Worm (Caenorhabditis elegans): ENCODE data around the gene mpst-1.
"Not testable (repeated sequence)": the region's sequence is repeated elsewhere in the genome, so short reads cannot be mapped to it uniquely, and the experiment has no call there.

Gene mpst-1

ce11 chrV:11823978-11824377 is 2.9 kb downstream of the mpst-1 start (continued):
- TF ChIP-seq bed-1 (GFP tag; IDR thresholded peaks at IDR 0.05), result no peak
- no peak for TF ChIP-seq sdz-38 (tag; optimal IDR thresholded peaks at IDR 0.05)
- no peak for TF ChIP-seq ccch-3 (GFP tag; optimal IDR thresholded peaks at IDR 0.05)
- no peak for TF ChIP-seq fkh-3 (tag; optimal IDR thresholded peaks at IDR 0.05)
- no peak; the same call in 1 of the 2 replicates for TF ChIP-seq madf-6 (GFP tag; IDR thresholded peaks at IDR 0.05)
- no peak for TF ChIP-seq zim-3 (tag; optimal IDR thresholded peaks at IDR 0.05)
- no peak for TF ChIP-seq cebp-1 (GFP tag; IDR thresholded peaks at IDR 0.05)
- TF ChIP-seq cebp-1 (tag; optimal IDR thresholded peaks at IDR 0.05), result peak; percentile 72
- TF ChIP-seq akir-1 (GFP tag; optimal IDR thresholded peaks at IDR 0.05), result no peak
- no peak for TF ChIP-seq bed-2 (GFP tag; IDR thresholded peaks at IDR 0.05)
- TF ChIP-seq F33H1.4 (GFP tag; IDR thresholded peaks at IDR 0.05), result no peak
- no peak for TF ChIP-seq dpff-1 (tag; optimal IDR thresholded peaks at IDR 0.05)
- no peak for TF ChIP-seq attf-6 (GFP tag; IDR thresholded peaks at IDR 0.05)
- no peak for TF ChIP-seq Y67H2A.10 (GFP tag; conservative IDR thresholded peaks at IDR 0.05)
- TF ChIP-seq D2030.7 (GFP tag; IDR thresholded peaks at IDR 0.05), result no peak
- TF ChIP-seq rec-8 (tag; optimal IDR thresholded peaks at IDR 0.05), result no peak
- no peak for TF ChIP-seq nfya-2 (GFP tag; IDR thresholded peaks at IDR 0.05)
- no peak for TF ChIP-seq ceh-79 (tag; optimal IDR thresholded peaks at IDR 0.05)
- TF ChIP-seq hmg-20 (GFP tag; IDR thresholded peaks at IDR 0.05), result no peak
- no peak for TF ChIP-seq B0261.1 (tag; optimal IDR thresholded peaks at IDR 0.05)
- no peak for TF ChIP-seq dpl-1 (GFP tag; optimal IDR thresholded peaks at IDR 0.05)
- TF ChIP-seq hrde-1 (tag; optimal IDR thresholded peaks at IDR 0.05; ENCODE audit: borderline replicate concordance), result no peak
- no peak for TF ChIP-seq aptf-3 (GFP tag; IDR thresholded peaks at IDR 0.05)
- TF ChIP-seq F39B2.1 (GFP tag; IDR thresholded peaks at IDR 0.05), result no peak
- TF ChIP-seq zfh-2 (GFP tag; conservative IDR thresholded peaks at IDR 0.05), result no peak
- TF ChIP-seq nhr-27 (tag; optimal IDR thresholded peaks at IDR 0.05), result no peak
- peak; percentile 53 for TF ChIP-seq atf-7 (tag; optimal IDR thresholded peaks at IDR 0.05)
- TF ChIP-seq snpc-4 (GFP tag; optimal IDR thresholded peaks at IDR 0.05), result no peak
- peak in 2 of 4 experiments; percentile 17 to 22 for TF ChIP-seq snpc-4 (tag; optimal IDR thresholded peaks at IDR 0.05)
- TF ChIP-seq ceh-27 (GFP tag; optimal IDR thresholded peaks at IDR 0.05), result no peak

DNA sequence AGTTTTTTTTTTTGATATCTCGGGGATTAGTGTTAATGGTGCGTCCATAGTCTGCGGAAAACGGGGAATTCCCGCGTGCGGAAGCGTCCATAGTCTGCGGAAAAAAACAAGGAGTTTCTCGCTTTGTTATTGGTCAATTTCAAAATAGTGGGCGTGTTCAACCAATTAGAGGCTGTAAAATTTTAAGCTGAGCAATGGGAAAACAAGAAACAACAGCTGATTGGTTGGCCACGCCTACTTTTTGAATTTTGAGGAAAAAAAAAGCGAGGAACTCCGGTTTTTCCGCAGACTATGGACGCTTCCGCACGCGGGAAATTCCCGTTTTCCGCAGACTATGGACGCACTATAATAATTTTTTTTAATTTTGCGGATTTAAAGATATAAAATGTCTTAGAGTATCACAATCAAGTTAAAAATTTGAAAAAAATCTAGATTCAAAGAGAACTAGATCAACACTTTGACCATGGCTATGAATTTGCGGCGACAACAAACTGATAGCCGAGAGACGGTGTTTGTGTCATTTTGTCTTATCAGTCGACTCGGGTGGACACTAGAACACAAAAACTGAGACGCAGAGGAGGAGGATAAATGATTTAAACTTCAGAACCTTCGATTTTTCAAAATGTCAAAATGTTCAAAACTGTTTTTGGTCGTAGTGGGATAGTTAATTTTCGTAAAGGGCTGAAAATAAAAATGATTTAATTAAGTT is 3.6 kb downstream of the mpst-1 start:
- TF ChIP-seq nfyb-1 (GFP tag; IDR thresholded peaks at IDR 0.05) (peak; percentile 72), K11D2.4 (GFP tag; IDR thresholded peaks at IDR 0.05) (0 out of 2 replicates have a peak, but pooled peaks have one; percentile 28), ama-1 (optimal IDR thresholded peaks at IDR 0.05) (peak; percentile 45)
- TF ChIP-seq ama-1 (GFP tag; optimal IDR thresholded peaks at IDR 0.05), result not testable (repeated sequence)

DNA sequence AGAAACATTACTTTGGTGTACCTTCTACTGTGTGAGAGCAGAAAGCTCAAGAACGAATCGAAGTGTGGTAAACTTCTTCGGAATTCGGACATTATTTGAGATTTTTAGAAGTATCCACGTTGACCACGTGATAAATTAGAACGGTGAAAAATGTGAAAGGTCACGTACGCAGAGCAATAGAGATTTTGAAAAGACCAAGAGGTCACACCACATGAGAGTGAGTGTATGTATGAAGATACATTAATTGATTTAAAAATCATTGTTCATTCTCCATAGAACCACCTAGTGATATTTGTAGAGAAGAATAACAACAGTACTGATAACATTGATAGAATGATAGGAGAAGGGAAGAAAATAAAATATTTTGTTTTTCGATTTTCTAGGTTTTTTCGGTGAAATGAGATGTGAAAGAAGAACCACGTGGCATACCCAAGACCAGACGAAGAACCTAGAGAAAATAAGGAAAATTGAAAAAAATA is 4.4 kb downstream of the mpst-1 start, which contains the start of gene pyc-1:
pyc-1 (minus strand) TSS at position 69 of the 479 bp plus-strand sequence.
- TF ChIP-seq sptf-2 (GFP tag; optimal IDR thresholded peaks at IDR 0.05) (no peak), attf-5 (GFP tag; optimal IDR thresholded peaks at IDR 0.05) (peak; percentile 42), nhr-80 (tag; optimal IDR thresholded peaks at IDR 0.05) (peak; percentile 32), F55B11.4 (tag; optimal IDR thresholded peaks at IDR 0.05; ENCODE audit: borderline replicate concordance, insufficient read depth) (no peak), ama-1 (optimal IDR thresholded peaks at IDR 0.05) (peak; percentile 7), ama-1 (GFP tag; optimal IDR thresholded peaks at IDR 0.05) (no peak), F23B12.7 (tag; optimal IDR thresholded peaks at IDR 0.05; ENCODE audit: insufficient read depth) (peak; percentile 24), B0261.1 (tag; optimal IDR thresholded peaks at IDR 0.05) (no peak), tbx-9 (tag; optimal IDR thresholded peaks at IDR 0.05; ENCODE audit: borderline replicate concordance) (no peak), pha-4 (tag; optimal IDR thresholded peaks at IDR 0.05) (peak; percentile 55), Y56A3A.18 (GFP tag; IDR thresholded peaks at IDR 0.05) (no peak; the same call in 1 of the 2 replicates), cebp-1 (GFP tag; IDR thresholded peaks at IDR 0.05) (no peak), cebp-1 (tag; optimal IDR thresholded peaks at IDR 0.05) (peak; percentile 2), hmg-1.2 (GFP tag; IDR thresholded peaks at IDR 0.05) (no peak), tbp1 (GFP tag; optimal IDR thresholded peaks at IDR 0.05) (peak; percentile 16), hsf-1 (GFP tag; IDR thresholded peaks at IDR 0.05) (0 out of 2 replicates have a peak, but pooled peaks have one; percentile 4), lin-26 (GFP tag; IDR thresholded peaks at IDR 0.05) (0 out of 2 replicates have a peak, but pooled peaks have one; percentile 34)

All from whole organism, young adult.